Fruit fly (Drosophila melanogaster): ENCODE results near the gene TfIIA-S-2.

The TfIIA-S-2 gene

dm6 chrX:966818-967217 lies 44.6 kb downstream of the TfIIA-S-2 start (continued):
- TF ChIP-seq Sry-β (GFP tag; optimal IDR thresholded peaks at IDR 0.05) (no peak), Myb (GFP tag; optimal IDR thresholded peaks at IDR 0.05) (peak; percentile 39), CG10366 (GFP tag; IDR thresholded peaks at IDR 0.05) (peak; percentile 12; the same call in 1 of the 2 replicates), Kr (GFP tag; optimal IDR thresholded peaks at IDR 0.05) (no peak), HLH4C (GFP tag; IDR thresholded peaks at IDR 0.05; ENCODE audit: partially characterized antibody) (no peak), CG16863 (GFP tag; optimal IDR thresholded peaks at IDR 0.05) (no peak), Usf (GFP tag; optimal IDR thresholded peaks at IDR 0.05) (no peak), CG33213 (GFP tag; optimal IDR thresholded peaks at IDR 0.05) (no peak), CG12219 (GFP tag; optimal IDR thresholded peaks at IDR 0.05) (no peak), Dbx (GFP tag; IDR thresholded peaks at IDR 0.05) (peak; percentile 40; the same call in 1 of the 3 replicates), Pdp1 (GFP tag; optimal IDR thresholded peaks at IDR 0.05) (peak in 1 of 2 experiments; percentile 6), sens-2 (GFP tag; IDR thresholded peaks at IDR 0.05) (no peak), seq (GFP tag; IDR thresholded peaks at IDR 0.05) (no peak), CG17912 (GFP tag; optimal IDR thresholded peaks at IDR 0.05) (no peak), CG13624 (GFP tag; optimal IDR thresholded peaks at IDR 0.05) (peak; percentile 20), CG11093 (GFP tag; IDR thresholded peaks at IDR 0.05) (no peak), CG7271 (tag; optimal IDR thresholded peaks at IDR 0.05) (no peak), Ets65A (GFP tag) (peak; percentile 58), CG14014 (GFP tag; IDR thresholded peaks at IDR 0.05) (peak; percentile 47; the same call in 1 of the 2 replicates), CG8478 (optimal IDR thresholded peaks at IDR 0.05) (no peak), psq (GFP tag; optimal IDR thresholded peaks at IDR 0.05) (no peak), Atf3 (GFP tag; optimal IDR thresholded peaks at IDR 0.05) (no peak), CG9215 (GFP tag; IDR thresholded peaks at IDR 0.05) (0 out of 2 replicates have a peak, but pooled peaks have one; percentile 31), PHDP (tag; optimal IDR thresholded peaks at IDR 0.05) (peak; percentile 46), unpg (GFP tag; optimal IDR thresholded peaks at IDR 0.05) (peak; percentile 23), CG17328 (GFP tag; IDR thresholded peaks at IDR 0.05) (no peak), CG7357 (GFP tag; IDR thresholded peaks at IDR 0.05) (no peak), her (GFP tag; optimal IDR thresholded peaks at IDR 0.05) (no peak), YL-1 (GFP tag; optimal IDR thresholded peaks at IDR 0.05) (no peak), CG8388 (GFP tag; optimal IDR thresholded peaks at IDR 0.05) (no peak), sqz (GFP tag; optimal IDR thresholded peaks at IDR 0.05) (no peak), NK7.1 (GFP tag; optimal IDR thresholded peaks at IDR 0.05) (no peak), CG2116 (GFP tag; optimal IDR thresholded peaks at IDR 0.05) (no peak), CG13296 (GFP tag; optimal IDR thresholded peaks at IDR 0.05) (peak; percentile 45), Ptx1 (GFP tag; IDR thresholded peaks at IDR 0.05) (peak; percentile 57), ara (GFP tag; IDR thresholded peaks at IDR 0.05) (no peak), Drgx (GFP tag; IDR thresholded peaks at IDR 0.05) (no peak), sens (GFP tag) (peak; percentile 86), CG11696 (GFP tag; IDR thresholded peaks at IDR 0.05) (no peak), Tbp (GFP tag; optimal IDR thresholded peaks at IDR 0.05) (no peak), wek (GFP tag; optimal IDR thresholded peaks at IDR 0.05) (no peak), wdn (GFP tag; IDR thresholded peaks at IDR 0.05) (no peak), CG10959 (GFP tag; IDR thresholded peaks at IDR 0.05) (no peak), CG34376 (GFP tag; optimal IDR thresholded peaks at IDR 0.05) (no peak), CG31388 (GFP tag; optimal IDR thresholded peaks at IDR 0.05) (no peak), lbe (GFP tag; optimal IDR thresholded peaks at IDR 0.05) (no peak), CG5953 (GFP tag; IDR thresholded peaks at IDR 0.05) (no peak), tin (GFP tag; optimal IDR thresholded peaks at IDR 0.05) (no peak), Asciz (GFP tag; optimal IDR thresholded peaks at IDR 0.05) (no peak), Neu2 (GFP tag; optimal IDR thresholded peaks at IDR 0.05; ENCODE audit: borderline replicate concordance) (no peak), stwl (tag; optimal IDR thresholded peaks at IDR 0.05) (no peak), tgo (GFP tag; IDR thresholded peaks at IDR 0.05) (peak; percentile 28; the same call in 2 of the 3 replicates), CG2129 (GFP tag; IDR thresholded peaks at IDR 0.05; ENCODE audit: partially characterized antibody) (no peak)

Data from whole organism, embryonic.